Fruit fly (Drosophila melanogaster): ENCODE measurements around the gene CG12708.

Gene CG12708

dm6 chrX:15697581-15698208, 22.4 kb downstream of the CG12708 start (continued):
- TF ChIP-seq nerfin-1 (tag; optimal IDR thresholded peaks at IDR 0.05) = peak; percentile 83
- peak; percentile 92 for TF ChIP-seq B-H2 (GFP tag; optimal IDR thresholded peaks at IDR 0.05)
- peak; percentile 94 for TF ChIP-seq CG15514 (GFP tag; optimal IDR thresholded peaks at IDR 0.05)
- TF ChIP-seq Antp (GFP tag; optimal IDR thresholded peaks at IDR 0.05) = peak; percentile 16
- peak; percentile 46 for TF ChIP-seq corto (GFP tag; optimal IDR thresholded peaks at IDR 0.05)
- peak; percentile 96 for TF ChIP-seq gem (tag; optimal IDR thresholded peaks at IDR 0.05)
- peak; percentile 92 for TF ChIP-seq ttk (GFP tag; IDR thresholded peaks at IDR 0.05)
- TF ChIP-seq sd (tag; optimal IDR thresholded peaks at IDR 0.05) = peak; percentile 74
- peak; percentile 83 for TF ChIP-seq CG4328 (GFP tag; optimal IDR thresholded peaks at IDR 0.05)
- TF ChIP-seq CG7372 (GFP tag; IDR thresholded peaks at IDR 0.05) = peak; percentile 92
- peak; percentile 90 for TF ChIP-seq CG4424 (GFP tag; optimal IDR thresholded peaks at IDR 0.05)
- TF ChIP-seq Dfd (GFP tag; optimal IDR thresholded peaks at IDR 0.05) = no peak
- TF ChIP-seq zf30C (GFP tag; optimal IDR thresholded peaks at IDR 0.05) = no peak
- no peak for TF ChIP-seq CG8478 (optimal IDR thresholded peaks at IDR 0.05)
- peak; percentile 94 for TF ChIP-seq HLH3B (GFP tag; IDR thresholded peaks at IDR 0.05)
- no peak for TF ChIP-seq Ets97D (GFP tag; optimal IDR thresholded peaks at IDR 0.05)
- peak; percentile 88 for TF ChIP-seq Chrac-16 (GFP tag; optimal IDR thresholded peaks at IDR 0.05)
- peak; percentile 87 for TF ChIP-seq MBD-R2 (GFP tag; IDR thresholded peaks at IDR 0.05)
- no peak for TF ChIP-seq fru (optimal IDR thresholded peaks at IDR 0.05)
- TF ChIP-seq CG10565 (GFP tag; optimal IDR thresholded peaks at IDR 0.05) = peak; percentile 43
- TF ChIP-seq CG16815 (GFP tag; optimal IDR thresholded peaks at IDR 0.05) = peak; percentile 83
- TF ChIP-seq vnd (GFP tag; IDR thresholded peaks at IDR 0.05; ENCODE audit: partially characterized antibody) = no peak
- no peak for TF ChIP-seq CG4707 (GFP tag; optimal IDR thresholded peaks at IDR 0.05)
- no peak for TF ChIP-seq sima (GFP tag; optimal IDR thresholded peaks at IDR 0.05)
- peak; percentile 95 for TF ChIP-seq Aef1 (GFP tag; IDR thresholded peaks at IDR 0.05)
- peak; percentile 63 for TF ChIP-seq pnt (GFP tag; optimal IDR thresholded peaks at IDR 0.05)
- TF ChIP-seq dysf (GFP tag; IDR thresholded peaks at IDR 0.05) = peak; percentile 96
- no peak for TF ChIP-seq tna (GFP tag; IDR thresholded peaks at IDR 0.05; ENCODE audit: partially characterized antibody)
- TF ChIP-seq CG17568 (GFP tag; optimal IDR thresholded peaks at IDR 0.05) = peak; percentile 78
- TF ChIP-seq sug (tag; optimal IDR thresholded peaks at IDR 0.05) = peak; percentile 96
- peak; percentile 60 for TF ChIP-seq CG13123 (GFP tag; optimal IDR thresholded peaks at IDR 0.05)
- TF ChIP-seq Elba2 (GFP tag; optimal IDR thresholded peaks at IDR 0.05) = no peak
- no peak for TF ChIP-seq CG2129 (GFP tag; IDR thresholded peaks at IDR 0.05; ENCODE audit: partially characterized antibody)
- peak; percentile 90 for TF ChIP-seq zen (tag; optimal IDR thresholded peaks at IDR 0.05)
- no peak for TF ChIP-seq her (GFP tag; optimal IDR thresholded peaks at IDR 0.05)
- TF ChIP-seq NC2α (GFP tag; optimal IDR thresholded peaks at IDR 0.05) = no peak
- TF ChIP-seq CG12744 (GFP tag; optimal IDR thresholded peaks at IDR 0.05) = no peak
- TF ChIP-seq CG10654 (GFP tag; optimal IDR thresholded peaks at IDR 0.05) = peak; percentile 87
- peak; percentile 89 for TF ChIP-seq CG10979 (tag; optimal IDR thresholded peaks at IDR 0.05)
- TF ChIP-seq amos (GFP tag; IDR thresholded peaks at IDR 0.05; ENCODE audit: partially characterized antibody) = peak; percentile 20; the same call in 1 of the 2 replicates
- TF ChIP-seq bab2 (GFP tag; optimal IDR thresholded peaks at IDR 0.05) = peak; percentile 60
- TF ChIP-seq crp (GFP tag; optimal IDR thresholded peaks at IDR 0.05) = no peak
- peak; percentile 84 for TF ChIP-seq Sox100B (GFP tag; optimal IDR thresholded peaks at IDR 0.05)
- TF ChIP-seq ken (GFP tag; IDR thresholded peaks at IDR 0.05) = peak; percentile 94
- TF ChIP-seq CG11247 (GFP tag; IDR thresholded peaks at IDR 0.05) = peak; percentile 91
- no peak for TF ChIP-seq CG16813 (GFP tag; IDR thresholded peaks at IDR 0.05; ENCODE audit: partially characterized antibody)
- TF ChIP-seq p53 (GFP tag; optimal IDR thresholded peaks at IDR 0.05) = no peak
- TF ChIP-seq CG4820 (GFP tag; optimal IDR thresholded peaks at IDR 0.05) = peak; percentile 89
- peak; percentile 91 for TF ChIP-seq scrt (GFP tag; optimal IDR thresholded peaks at IDR 0.05)
- TF ChIP-seq CTCF (GFP tag; optimal IDR thresholded peaks at IDR 0.05) = peak; percentile 29
- peak; percentile 93 for TF ChIP-seq Xbp1 (GFP tag; optimal IDR thresholded peaks at IDR 0.05)
